Worm (Caenorhabditis elegans) whole organism, L3 larva: Measurements from ENCODE around the gene sre-27.

Experiments
- R02D3.7 ChIP-seq: fragments of 150-350 bp; optimal IDR thresholded peaks from 2 replicates; lab custom pipeline; 2014; ENCODE audit warnings: missing biosample characterization, missing genetic modification characterization
- aly-2 ChIP-seq: fragments of 150-350 bp; optimal IDR thresholded peaks from 2 replicates; lab custom pipeline; 2014; ENCODE audit warnings: missing biosample characterization, missing genetic modification characterization
- ceh-16 ChIP-seq: sonication (generic microtip); optimal IDR thresholded peaks from 2 replicates; lab custom pipeline; 2017; ENCODE audit warnings: missing biosample characterization, missing genetic modification characterization
- ceh-82 ChIP-seq: fragments of 150-350 bp; optimal IDR thresholded peaks from 2 replicates; lab custom pipeline; 2014; ENCODE audit warnings: missing biosample characterization, missing genetic modification characterization
- daf-12 ChIP-seq: fragments of 150-350 bp; optimal IDR thresholded peaks from 2 replicates; lab custom pipeline; 2014; ENCODE audit warnings: missing biosample characterization, missing genetic modification reagents, missing genetic modification characterization
- egl-27 ChIP-seq: sonication (generic microtip); optimal IDR thresholded peaks from 4 replicates; lab custom pipeline; 2017; ENCODE audit warnings: missing biosample characterization, missing genetic modification reagents, missing genetic modification characterization
- egl-5 ChIP-seq: fragments of 150-350 bp; optimal IDR thresholded peaks from 2 replicates; lab custom pipeline; 2017; ENCODE audit warnings: missing biosample characterization, missing genetic modification reagents, missing genetic modification characterization, inconsistent platforms
- elt-1 ChIP-seq: fragments of 150-350 bp; optimal IDR thresholded peaks from 2 replicates; lab custom pipeline; 2014; ENCODE audit warnings: missing biosample characterization, missing genetic modification characterization
- elt-3 ChIP-seq, 3 experiments: fragments of 150-350 bp in 1 of 3; sonication (generic microtip) in 2 of 3; optimal IDR thresholded peaks; 2 replicates in 2 of 3; 4 replicates in 1 of 3; lab custom pipeline; 2014 to 2017; ENCODE audit warnings: missing biosample characterization in 3 of 3, missing genetic modification characterization in 3 of 3
- eor-1 ChIP-seq, 2 experiments: fragments of 150-350 bp; optimal IDR thresholded peaks; 2 replicates each; lab custom pipeline; 2014 to 2018; ENCODE audit warnings: missing biosample characterization in 2 of 2, missing genetic modification characterization in 2 of 2
- fkh-2 ChIP-seq: fragments of 150-350 bp; optimal IDR thresholded peaks from 2 replicates; lab custom pipeline; 2014; ENCODE audit warnings: missing biosample characterization, missing genetic modification reagents, missing genetic modification characterization
- fos-1 ChIP-seq: fragments of 150-350 bp; optimal IDR thresholded peaks from 2 replicates; lab custom pipeline; 2014; ENCODE audit warnings: missing biosample characterization, missing genetic modification characterization
- hmg-11 ChIP-seq: sonication (generic microtip); optimal IDR thresholded peaks from 2 replicates; lab custom pipeline; 2016; ENCODE audit warnings: missing genetic modification characterization, missing compliant biosample characterization
- jun-1 ChIP-seq: fragments of 150-350 bp; optimal IDR thresholded peaks from 2 replicates; lab custom pipeline; 2014; ENCODE audit warnings: missing biosample characterization, missing genetic modification reagents, missing genetic modification characterization
- lin-15B ChIP-seq: fragments of 150-350 bp; optimal IDR thresholded peaks from 2 replicates; lab custom pipeline; 2014; ENCODE audit warnings: missing biosample characterization, missing genetic modification characterization
- lin-39 ChIP-seq: fragments of 150-350 bp; optimal IDR thresholded peaks from 2 replicates; lab custom pipeline; 2018; ENCODE audit warnings: missing biosample characterization, missing genetic modification reagents, missing genetic modification characterization
- mdl-1 ChIP-seq: fragments of 150-350 bp; optimal IDR thresholded peaks from 2 replicates; lab custom pipeline; 2014; ENCODE audit warnings: missing biosample characterization, missing genetic modification characterization
- mml-1 ChIP-seq: fragments of 150-350 bp; sonication (generic microtip); optimal IDR thresholded peaks from 3 replicates; lab custom pipeline; 2014; ENCODE audit warnings: missing biosample characterization, missing genetic modification characterization
- nfya-1 ChIP-seq: sonication (generic microtip); optimal IDR thresholded peaks from 2 replicates; lab custom pipeline; 2017; ENCODE audit warnings: missing genetic modification characterization, mild to moderate bottlenecking, missing compliant biosample characterization, antibody characterized with exemption, moderate library complexity; ENCODE audit not compliant: insufficient read depth
- nhr-11 ChIP-seq: fragments of 150-350 bp; optimal IDR thresholded peaks from 2 replicates; lab custom pipeline; 2014; ENCODE audit warnings: missing biosample characterization, missing genetic modification characterization
- nhr-23 ChIP-seq: fragments of 150-350 bp; optimal IDR thresholded peaks from 2 replicates; lab custom pipeline; 2014; ENCODE audit warnings: missing biosample characterization, missing genetic modification reagents, missing genetic modification characterization
- nhr-25 ChIP-seq: sonication (generic microtip); optimal IDR thresholded peaks from 2 replicates; lab custom pipeline; 2017; ENCODE audit warnings: missing biosample characterization, missing genetic modification characterization
- nhr-28 ChIP-seq: fragments of 150-350 bp; optimal IDR thresholded peaks from 2 replicates; lab custom pipeline; 2014; ENCODE audit warnings: missing biosample characterization, missing genetic modification characterization
- nhr-43 ChIP-seq: sonication (generic microtip); optimal IDR thresholded peaks from 2 replicates; lab custom pipeline; 2016; ENCODE audit warnings: mild to moderate bottlenecking, missing genetic modification characterization, missing compliant biosample characterization; ENCODE audit not compliant: poor library complexity, severe bottlenecking
- nhr-67 ChIP-seq: fragments of 150-350 bp; optimal IDR thresholded peaks from 2 replicates; lab custom pipeline; 2014; ENCODE audit warnings: missing biosample characterization, missing genetic modification characterization
- nhr-77 ChIP-seq: fragments of 150-350 bp; optimal IDR thresholded peaks from 2 replicates; lab custom pipeline; 2014; ENCODE audit warnings: missing biosample characterization, missing genetic modification characterization
- pqm-1 ChIP-seq: fragments of 150-350 bp; optimal IDR thresholded peaks from 2 replicates; lab custom pipeline; 2017; ENCODE audit warnings: missing biosample characterization, missing genetic modification characterization, inconsistent platforms
- sea-2 ChIP-seq: fragments of 150-350 bp; sonication (generic microtip); optimal IDR thresholded peaks from 4 replicates; lab custom pipeline; 2014; ENCODE audit warnings: missing biosample characterization, missing genetic modification reagents, missing genetic modification characterization
- skn-1 ChIP-seq: fragments of 150-350 bp; optimal IDR thresholded peaks from 2 replicates; lab custom pipeline; 2014; ENCODE audit warnings: missing biosample characterization, missing genetic modification characterization
- snpc-4 ChIP-seq: fragments of 150-350 bp; optimal IDR thresholded peaks from 2 replicates; lab custom pipeline; 2014; ENCODE audit warnings: missing biosample characterization, missing genetic modification characterization
- tbx-2 ChIP-seq: sonication (generic microtip); optimal IDR thresholded peaks from 2 replicates; lab custom pipeline; 2016; ENCODE audit warnings: mild to moderate bottlenecking, missing genetic modification characterization, missing compliant biosample characterization
- unc-62 ChIP-seq: fragments of 150-350 bp; sonication (generic microtip); optimal IDR thresholded peaks from 4 replicates; lab custom pipeline; 2014; ENCODE audit warnings: missing biosample characterization, missing genetic modification reagents, missing genetic modification characterization
- ztf-11 ChIP-seq: fragments of 150-350 bp; optimal IDR thresholded peaks from 2 replicates; lab custom pipeline; 2014; ENCODE audit warnings: missing biosample characterization, missing genetic modification characterization
- ztf-4 ChIP-seq: fragments of 150-350 bp; optimal IDR thresholded peaks from 2 replicates; lab custom pipeline; 2014; ENCODE audit warnings: missing biosample characterization, missing genetic modification characterization

Gene sre-27

DNA sequence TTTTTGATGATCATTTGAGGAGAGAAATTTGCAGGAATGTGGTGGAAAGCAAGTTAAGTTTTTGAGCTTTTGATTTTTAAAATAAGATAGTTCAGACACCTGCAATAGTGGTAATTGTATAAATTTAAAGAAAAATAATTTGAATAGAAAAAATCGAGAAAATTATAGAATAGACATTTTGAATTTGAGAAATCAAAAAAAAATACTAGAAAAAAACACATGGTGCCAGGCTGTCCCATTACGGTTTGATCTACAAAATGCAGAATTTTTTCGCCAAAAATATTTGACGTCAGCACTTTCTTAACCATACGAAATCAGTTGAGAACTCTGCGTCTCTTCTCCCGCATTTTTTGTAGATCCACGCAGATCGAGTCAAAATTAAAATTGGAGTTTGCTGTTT, at the start of gene sre-27:
sre-27 (minus strand) TSS at position 101 of the 400 bp plus-strand sequence.
- no peak for TF ChIP-seq fkh-2 (tag; lab: Kevin White, UChicago)
- no peak for TF ChIP-seq sea-2 (GFP tag; lab: Kevin White, UChicago)
- TF ChIP-seq pqm-1, result no peak
- no peak for TF ChIP-seq nfya-1 (tag; lab: Kevin White, UChicago)
- no peak for TF ChIP-seq lin-39 (tag; lab: Kevin White, UChicago)
- TF ChIP-seq daf-12 (tag; lab: Kevin White, UChicago), result no peak
- no peak for TF ChIP-seq snpc-4 (tag; lab: Kevin White, UChicago)

DNA sequence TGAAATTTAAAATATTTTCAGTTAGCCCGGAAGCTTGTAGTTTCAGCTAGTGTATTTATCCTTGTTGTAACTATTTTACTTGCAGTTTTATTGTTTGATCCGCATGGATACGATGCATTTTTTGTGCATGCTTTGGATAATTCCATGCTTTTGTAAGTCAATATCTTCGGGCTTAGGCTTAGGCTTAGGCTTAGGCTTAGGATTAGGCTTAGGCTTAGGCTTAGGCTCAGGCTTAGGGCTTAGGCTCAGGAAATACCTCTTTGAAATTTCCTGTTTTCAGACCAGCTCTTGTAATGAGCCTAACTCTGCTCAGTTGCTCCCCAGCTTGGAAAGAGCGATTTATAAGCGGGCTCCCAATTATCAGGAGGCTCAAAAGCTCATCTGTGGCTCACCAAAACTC, 49.6 kb upstream of the sre-27 start, which contains the start of gene srg-16:
srg-16 (plus strand) TSS at position 87 of the 400 bp plus-strand sequence.
- TF ChIP-seq egl-27 (tag; lab: Kevin White, UChicago), result no peak
- no peak for TF ChIP-seq nhr-67 (tag; lab: Kevin White, UChicago)
- TF ChIP-seq nfya-1 (tag; lab: Kevin White, UChicago), result no peak
- no peak for TF ChIP-seq nhr-11
- TF ChIP-seq tbx-2 (tag; lab: Kevin White, UChicago), result no peak
- TF ChIP-seq fos-1 (tag; lab: Kevin White, UChicago), result no peak

DNA sequence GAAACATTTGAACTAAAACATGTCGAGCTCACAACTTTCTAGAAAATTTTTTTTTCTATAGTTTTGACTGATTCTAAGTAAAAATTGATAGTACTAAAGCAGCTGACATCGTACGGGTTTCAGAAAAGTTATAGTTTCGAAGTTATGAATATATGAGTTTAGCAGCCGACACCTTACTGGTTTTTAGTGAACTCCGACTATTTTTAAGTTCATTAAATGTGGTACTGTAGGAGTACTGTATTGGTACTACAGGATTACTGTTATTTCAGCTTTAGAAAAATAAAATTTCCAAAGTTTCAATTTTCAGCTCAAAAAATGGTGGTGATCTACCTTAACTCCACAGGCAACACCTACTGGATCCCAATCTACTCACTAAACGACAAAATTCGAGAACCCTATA, 48.1 kb upstream of the sre-27 start, which contains the start of gene sre-37:
sre-37 (plus strand) TSS at position 301 of the 400 bp plus-strand sequence.
- TF ChIP-seq eor-1 (tag; optimal IDR thresholded peaks at IDR 0.05; lab: Kevin White, UChicago) (no peak), ceh-16 (tag; lab: Kevin White, UChicago) (no peak), daf-12 (tag; lab: Kevin White, UChicago) (no peak), mml-1 (no peak), fos-1 (tag; lab: Kevin White, UChicago) (no peak), aly-2 (tag; lab: Kevin White, UChicago) (no peak), fkh-2 (tag; lab: Kevin White, UChicago) (no peak), snpc-4 (tag; lab: Kevin White, UChicago) (no peak), unc-62 (GFP tag; lab: Kevin White, UChicago) (no peak), skn-1 (tag; lab: Kevin White, UChicago) (no peak), mdl-1 (no peak), elt-3 (tag; optimal IDR thresholded peaks at IDR 0.05; lab: Kevin White, UChicago) (no peak), ztf-11 (no peak), nhr-67 (tag; lab: Kevin White, UChicago) (no peak), nhr-11 (no peak)

DNA sequence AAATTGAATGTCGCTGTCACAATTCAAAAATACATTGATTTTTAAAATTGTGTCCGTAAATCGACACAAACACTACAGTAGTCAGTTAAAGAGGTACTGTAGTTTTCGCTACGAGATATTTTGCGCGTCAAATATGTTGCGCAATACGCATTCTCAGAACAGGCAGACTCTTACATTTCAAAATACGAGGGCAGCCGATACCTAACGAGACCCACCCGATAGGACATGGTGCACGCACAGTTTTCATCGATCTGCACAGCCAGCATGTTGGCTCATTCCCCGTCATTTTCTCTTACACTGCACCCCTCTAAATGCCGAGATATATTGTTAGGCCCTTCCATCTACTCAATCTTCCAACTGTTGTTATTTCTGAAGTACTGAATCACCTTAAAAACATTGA, 44.8 kb upstream of the sre-27 start, which contains the start of gene F15A4.2:
F15A4.2 (plus strand) TSS at position 301 of the 400 bp plus-strand sequence.
- no peak for TF ChIP-seq nhr-77 (tag; lab: Kevin White, UChicago)
- TF ChIP-seq sea-2 (GFP tag; lab: Kevin White, UChicago), result no peak
- TF ChIP-seq nhr-28 (tag; lab: Kevin White, UChicago), result no peak
- TF ChIP-seq hmg-11 (tag; lab: Kevin White, UChicago), result no peak
- TF ChIP-seq ztf-11, result no peak
- TF ChIP-seq ceh-82 (tag; lab: Kevin White, UChicago), result no peak
- no peak for TF ChIP-seq egl-5
- no peak for TF ChIP-seq fos-1 (tag; lab: Kevin White, UChicago)
- no peak for TF ChIP-seq elt-1 (tag; lab: Kevin White, UChicago)
- TF ChIP-seq R02D3.7 (tag; lab: Kevin White, UChicago), result no peak
- no peak for TF ChIP-seq ceh-16 (tag; lab: Kevin White, UChicago)

DNA sequence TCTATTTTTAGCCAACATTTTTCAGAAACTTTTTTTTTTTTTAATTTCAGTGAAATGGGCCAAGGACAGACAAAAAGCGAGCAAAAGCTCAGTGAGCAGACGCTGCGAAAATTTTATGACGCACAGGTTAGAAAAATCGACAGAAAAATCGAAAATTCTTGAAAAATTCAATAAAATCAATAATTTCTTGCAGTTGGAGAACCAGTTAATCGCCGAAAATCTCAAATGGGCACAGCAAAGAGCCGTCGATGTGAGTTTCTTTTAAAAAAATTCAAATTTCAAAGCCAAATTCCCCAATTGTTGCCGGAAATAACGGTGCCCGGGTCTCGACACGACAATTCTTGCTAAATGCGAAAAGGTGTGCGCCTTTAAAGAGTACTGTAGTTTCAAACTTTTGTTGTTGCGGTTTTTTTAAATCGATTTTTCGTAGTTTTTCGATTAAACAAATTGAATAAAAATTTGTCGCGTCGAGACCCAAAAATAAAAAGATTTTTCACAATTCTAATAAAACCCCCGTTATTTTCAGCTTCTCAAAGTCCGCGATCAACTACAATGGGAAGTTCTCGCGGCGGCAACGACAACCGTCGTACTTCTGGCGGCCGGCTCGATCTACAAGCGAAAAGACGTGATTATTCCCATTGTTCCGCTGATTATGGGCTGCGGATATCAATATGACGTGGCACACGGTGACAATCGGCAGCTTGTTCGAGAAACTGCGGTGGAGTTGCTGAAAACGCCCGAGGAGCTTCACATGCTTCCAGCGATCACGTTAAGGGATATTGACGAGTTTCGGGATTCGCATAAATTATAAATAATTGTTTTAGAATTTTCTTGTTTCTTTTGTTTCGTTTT, 43.4 kb upstream of the sre-27 start, which contains the start of gene tag-280:
tag-280 (plus strand) TSS at position 51 of the 852 bp plus-strand sequence.
- TF ChIP-seq snpc-4 (tag; lab: Kevin White, UChicago), result no peak
- TF ChIP-seq aly-2 (tag; lab: Kevin White, UChicago), result no peak
- no peak for TF ChIP-seq jun-1 (tag; lab: Kevin White, UChicago)
- no peak for TF ChIP-seq ztf-4 (tag; lab: Kevin White, UChicago)
- no peak for TF ChIP-seq nhr-43
- TF ChIP-seq sea-2 (GFP tag; lab: Kevin White, UChicago), result no peak
- no peak for TF ChIP-seq nhr-23 (tag; lab: Kevin White, UChicago)
- TF ChIP-seq nhr-25, result no peak
- no peak for TF ChIP-seq tbx-2 (tag; lab: Kevin White, UChicago)
- no peak for TF ChIP-seq lin-15B (tag; lab: Kevin White, UChicago)
- TF ChIP-seq, all 47 proteins: peak for 0
